Fruit fly (Drosophila melanogaster) whole organism, embryonic: Measurements from ENCODE around the gene Mon1.

Source experiments
- B-H1 ChIP-seq: fragments of 200-800 bp; sonication (Bioruptor generic); IDR thresholded peaks from 3 replicates; pipeline ENCODE4 v1.3.6; 2022; ENCODE audit warnings: missing biosample characterization, missing genetic modification characterization
- C15 ChIP-seq: fragments of 200-800 bp; sonication (Bioruptor generic); IDR thresholded peaks from 3 replicates; pipeline ENCODE4 v1.3.6; 2022; ENCODE audit warnings: missing biosample characterization, missing genetic modification characterization
- CG12071 ChIP-seq: fragments of 200-800 bp; sonication (Bioruptor generic); optimal IDR thresholded peaks from 3 replicates; lab custom pipeline; 2018; ENCODE audit warnings: missing biosample characterization, mild to moderate bottlenecking, missing genetic modification characterization
- CG13624 ChIP-seq: fragments of 200-800 bp; sonication (Bioruptor generic); optimal IDR thresholded peaks from 2 replicates; lab custom pipeline; 2016; ENCODE audit warnings: missing biosample characterization, missing genetic modification characterization
- CG15696 ChIP-seq: fragments of 200-800 bp; sonication (Bioruptor generic); optimal IDR thresholded peaks from 2 replicates; lab custom pipeline; 2019; ENCODE audit warnings: missing biosample characterization, mild to moderate bottlenecking, missing genetic modification characterization, moderate library complexity
- CG16863 ChIP-seq: fragments of 200-800 bp; sonication (Bioruptor generic); optimal IDR thresholded peaks from 3 replicates; lab custom pipeline; 2016; ENCODE audit warnings: missing biosample characterization, missing genetic modification characterization
- CG1832 ChIP-seq: fragments of 200-800 bp; sonication (Bioruptor generic); optimal IDR thresholded peaks from 2 replicates; lab custom pipeline; 2017; ENCODE audit warnings: missing biosample characterization, mild to moderate bottlenecking, missing genetic modification characterization, inconsistent platforms
- CG2129 ChIP-seq: fragments of 200-800 bp; sonication (Bioruptor generic); IDR thresholded peaks from 2 replicates; pipeline ENCODE4 v1.3.6; 2022; ENCODE audit warnings: missing biosample characterization, missing genetic modification characterization; ENCODE audit not compliant: partially characterized antibody
- CG33557 ChIP-seq: fragments of 200-800 bp; sonication (Bioruptor generic); optimal IDR thresholded peaks from 2 replicates; lab custom pipeline; 2019; ENCODE audit warnings: missing biosample characterization, mild to moderate bottlenecking, missing genetic modification characterization, moderate library complexity
- CG4707 ChIP-seq: fragments of 200-800 bp; sonication (Bioruptor generic); optimal IDR thresholded peaks from 2 replicates; lab custom pipeline; 2018; ENCODE audit warnings: missing biosample characterization, mild to moderate bottlenecking, missing genetic modification characterization, moderate library complexity
- CG4854 ChIP-seq: fragments of 200-800 bp; sonication (Bioruptor generic); optimal IDR thresholded peaks from 2 replicates; lab custom pipeline; 2016; ENCODE audit warnings: missing biosample characterization, missing genetic modification characterization, inconsistent platforms
- CG6254 ChIP-seq: fragments of 200-800 bp; sonication (Bioruptor generic); optimal IDR thresholded peaks from 3 replicates; lab custom pipeline; 2017; ENCODE audit warnings: mild to moderate bottlenecking, missing biosample characterization, missing genetic modification reagents, missing genetic modification characterization
- CG7928 ChIP-seq: fragments of 200-800 bp; sonication (Bioruptor generic); optimal IDR thresholded peaks from 2 replicates; lab custom pipeline; 2017; ENCODE audit warnings: missing biosample characterization, mild to moderate bottlenecking, missing genetic modification characterization
- CG9215 ChIP-seq: fragments of 200-800 bp; sonication (Bioruptor generic); IDR thresholded peaks from 2 replicates; pipeline ENCODE4 v1.3.6; 2022; ENCODE audit warnings: missing biosample characterization, missing genetic modification characterization
- CG9932 ChIP-seq: fragments of 200-800 bp; sonication (Bioruptor generic); IDR thresholded peaks from 2 replicates; pipeline ENCODE4 v1.3.6; 2022; ENCODE audit warnings: missing biosample characterization, missing genetic modification characterization
- D19A ChIP-seq: fragments of 200-800 bp; optimal IDR thresholded peaks from 3 replicates; lab custom pipeline; 2019; ENCODE audit warnings: missing biosample characterization, mild to moderate bottlenecking, missing genetic modification characterization, moderate library complexity
- Elba2 ChIP-seq: fragments of 200-800 bp; sonication (Bioruptor generic); optimal IDR thresholded peaks from 3 replicates; lab custom pipeline; 2016; ENCODE audit warnings: missing biosample characterization, missing genetic modification characterization
- GATAe ChIP-seq: fragments of 200-800 bp; sonication (Bioruptor generic); conservative IDR thresholded peaks from 2 replicates; pipeline ENCODE4 v1.3.6; 2022; ENCODE audit warnings: missing biosample characterization, missing genetic modification characterization
- H15 ChIP-seq: fragments of 200-800 bp; sonication (Bioruptor generic); IDR thresholded peaks from 3 replicates; pipeline ENCODE4 v1.3.6; 2022; ENCODE audit warnings: missing biosample characterization, missing genetic modification characterization
- HLH4C ChIP-seq: fragments of 200-800 bp; sonication (Bioruptor generic); IDR thresholded peaks from 3 replicates; pipeline ENCODE4 v1.3.6; 2022; ENCODE audit warnings: missing biosample characterization, missing genetic modification characterization; ENCODE audit not compliant: partially characterized antibody
- Lpt ChIP-seq: fragments of >200 bp; optimal IDR thresholded peaks from 2 replicates; lab custom pipeline; 2018; ENCODE audit warnings: missing biosample characterization, missing genetic modification characterization
- Mad ChIP-seq: fragments of 200-800 bp; sonication (Bioruptor generic); optimal IDR thresholded peaks from 2 replicates; lab custom pipeline; 2016; ENCODE audit warnings: missing biosample characterization, missing genetic modification characterization
- NFAT ChIP-seq: fragments of 200-800 bp; sonication (Bioruptor generic); IDR thresholded peaks from 2 replicates; pipeline ENCODE4 v1.3.6; 2022; ENCODE audit warnings: missing biosample characterization, missing genetic modification characterization
- Opbp ChIP-seq: fragments of 200-800 bp; sonication (Bioruptor generic); IDR thresholded peaks from 3 replicates; pipeline ENCODE4 v1.3.6; 2022; ENCODE audit warnings: missing biosample characterization, missing genetic modification characterization; ENCODE audit not compliant: partially characterized antibody
- Optix ChIP-seq: fragments of 200-800 bp; sonication (Bioruptor generic); IDR thresholded peaks from 3 replicates; pipeline ENCODE4 v1.3.6; 2022; ENCODE audit warnings: missing biosample characterization, missing genetic modification characterization
- Sox100B ChIP-seq: fragments of 200-800 bp; sonication (Bioruptor generic); optimal IDR thresholded peaks from 3 replicates; lab custom pipeline; 2018; ENCODE audit warnings: missing biosample characterization, mild to moderate bottlenecking, missing genetic modification characterization
- TFAM ChIP-seq: fragments of 200-800 bp; sonication (Bioruptor generic); optimal IDR thresholded peaks from 2 replicates; lab custom pipeline; 2017; ENCODE audit warnings: missing biosample characterization, missing genetic modification characterization, inconsistent platforms
- Xrp1 ChIP-seq: fragments of 200-800 bp; sonication (Bioruptor generic); IDR thresholded peaks from 2 replicates; pipeline ENCODE4 v1.3.6; 2022; ENCODE audit warnings: missing biosample characterization, missing genetic modification characterization
- aop ChIP-seq: fragments of 200-800 bp; sonication (Bioruptor generic); IDR thresholded peaks from 2 replicates; pipeline ENCODE4 v1.3.6; 2022; ENCODE audit warnings: missing biosample characterization, missing genetic modification characterization
- ash1 ChIP-seq: fragments of 200-800 bp; sonication (Bioruptor generic); optimal IDR thresholded peaks from 2 replicates; lab custom pipeline; 2018; ENCODE audit warnings: missing biosample characterization, mild to moderate bottlenecking, missing genetic modification characterization
- cad ChIP-seq: fragments of >200 bp; optimal IDR thresholded peaks from 2 replicates; lab custom pipeline; 2017; ENCODE audit warnings: missing biosample characterization, missing genetic modification characterization
- ci ChIP-seq: fragments of 200-800 bp; sonication (Bioruptor generic); IDR thresholded peaks from 3 replicates; pipeline ENCODE4 v1.3.6; 2022; ENCODE audit warnings: missing biosample characterization, missing genetic modification characterization
- crc ChIP-seq: fragments of 200-800 bp; sonication (Bioruptor generic); optimal IDR thresholded peaks from 2 replicates; lab custom pipeline; 2016; ENCODE audit warnings: missing biosample characterization, missing genetic modification characterization
- crol ChIP-seq: fragments of 200-800 bp; sonication (Bioruptor generic); IDR thresholded peaks from 2 replicates; pipeline ENCODE4 v1.3.6; 2022; ENCODE audit warnings: missing biosample characterization, missing genetic modification characterization
- dimm ChIP-seq: fragments of 200-800 bp; sonication (Bioruptor generic); IDR thresholded peaks from 2 replicates; pipeline ENCODE4 v1.3.6; 2022; ENCODE audit warnings: missing biosample characterization, missing genetic modification characterization
- dysf ChIP-seq: fragments of 200-800 bp; sonication (Bioruptor generic); IDR thresholded peaks from 3 replicates; pipeline ENCODE4 v1.3.6; 2022; ENCODE audit warnings: missing biosample characterization, missing genetic modification characterization
- gce ChIP-seq: fragments of 200-800 bp; sonication (Bioruptor generic); IDR thresholded peaks from 3 replicates; pipeline ENCODE4 v1.3.6; 2022; ENCODE audit warnings: missing biosample characterization, missing genetic modification characterization
- ham ChIP-seq: fragments of 200-800 bp; sonication (Bioruptor generic); IDR thresholded peaks from 2 replicates; pipeline ENCODE4 v1.3.6; 2022; ENCODE audit warnings: missing biosample characterization, missing genetic modification characterization
- kah ChIP-seq: fragments of 200-800 bp; sonication (Bioruptor generic); optimal IDR thresholded peaks from 2 replicates; lab custom pipeline; 2018; ENCODE audit warnings: missing biosample characterization, mild to moderate bottlenecking, missing genetic modification characterization
- maf-S ChIP-seq: fragments of 200-800 bp; sonication (Bioruptor generic); optimal IDR thresholded peaks from 2 replicates; lab custom pipeline; 2016; ENCODE audit warnings: missing biosample characterization, missing genetic modification characterization
- peb ChIP-seq: fragments of 200-800 bp; sonication (Bioruptor generic); IDR thresholded peaks from 2 replicates; pipeline ENCODE4 v1.3.6; 2022; ENCODE audit warnings: missing biosample characterization, missing genetic modification characterization
- pfk ChIP-seq: fragments of 200-800 bp; sonication (Bioruptor generic); optimal IDR thresholded peaks from 2 replicates; lab custom pipeline; 2018; ENCODE audit warnings: missing biosample characterization, mild to moderate bottlenecking, missing genetic modification characterization, moderate library complexity
- sim ChIP-seq: fragments of 200-800 bp; sonication (Bioruptor generic); IDR thresholded peaks from 2 replicates; pipeline ENCODE4 v1.3.6; 2022; ENCODE audit warnings: missing biosample characterization, missing genetic modification characterization
- slou ChIP-seq: fragments of 200-800 bp; sonication (Bioruptor generic); optimal IDR thresholded peaks from 3 replicates; lab custom pipeline; 2016; ENCODE audit warnings: missing biosample characterization, missing genetic modification characterization
- sna ChIP-seq: fragments of 200-800 bp; sonication (Bioruptor generic); IDR thresholded peaks from 2 replicates; pipeline ENCODE4 v1.3.6; 2022; ENCODE audit warnings: missing biosample characterization, missing genetic modification characterization; ENCODE audit not compliant: partially characterized antibody
- tgo ChIP-seq: fragments of 200-800 bp; sonication (Bioruptor generic); IDR thresholded peaks from 3 replicates; pipeline ENCODE4 v1.3.6; 2022; ENCODE audit warnings: missing biosample characterization, missing genetic modification characterization
- twi ChIP-seq: fragments of 200-800 bp; optimal IDR thresholded peaks from 2 replicates; lab custom pipeline; 2019; ENCODE audit warnings: missing biosample characterization, mild to moderate bottlenecking, missing genetic modification characterization, moderate library complexity
- unc-4 ChIP-seq: fragments of 200-800 bp; sonication (Bioruptor generic); IDR thresholded peaks from 2 replicates; pipeline ENCODE4 v1.3.6; 2022; ENCODE audit warnings: missing biosample characterization, missing genetic modification characterization; ENCODE audit not compliant: partially characterized antibody
- unpg ChIP-seq: fragments of 200-800 bp; sonication (Bioruptor generic); optimal IDR thresholded peaks from 3 replicates; lab custom pipeline; 2018; ENCODE audit warnings: missing biosample characterization, mild to moderate bottlenecking, missing genetic modification characterization, moderate library complexity
- vvl ChIP-seq: fragments of 200-800 bp; sonication (Bioruptor generic); IDR thresholded peaks from 2 replicates; pipeline ENCODE4 v1.3.6; 2022; ENCODE audit warnings: missing biosample characterization, missing genetic modification characterization
- wek ChIP-seq: fragments of 200-800 bp; sonication (Bioruptor generic); optimal IDR thresholded peaks from 3 replicates; lab custom pipeline; 2018; ENCODE audit warnings: missing biosample characterization, mild to moderate bottlenecking, missing genetic modification characterization, moderate library complexity

Gene Mon1

DNA sequence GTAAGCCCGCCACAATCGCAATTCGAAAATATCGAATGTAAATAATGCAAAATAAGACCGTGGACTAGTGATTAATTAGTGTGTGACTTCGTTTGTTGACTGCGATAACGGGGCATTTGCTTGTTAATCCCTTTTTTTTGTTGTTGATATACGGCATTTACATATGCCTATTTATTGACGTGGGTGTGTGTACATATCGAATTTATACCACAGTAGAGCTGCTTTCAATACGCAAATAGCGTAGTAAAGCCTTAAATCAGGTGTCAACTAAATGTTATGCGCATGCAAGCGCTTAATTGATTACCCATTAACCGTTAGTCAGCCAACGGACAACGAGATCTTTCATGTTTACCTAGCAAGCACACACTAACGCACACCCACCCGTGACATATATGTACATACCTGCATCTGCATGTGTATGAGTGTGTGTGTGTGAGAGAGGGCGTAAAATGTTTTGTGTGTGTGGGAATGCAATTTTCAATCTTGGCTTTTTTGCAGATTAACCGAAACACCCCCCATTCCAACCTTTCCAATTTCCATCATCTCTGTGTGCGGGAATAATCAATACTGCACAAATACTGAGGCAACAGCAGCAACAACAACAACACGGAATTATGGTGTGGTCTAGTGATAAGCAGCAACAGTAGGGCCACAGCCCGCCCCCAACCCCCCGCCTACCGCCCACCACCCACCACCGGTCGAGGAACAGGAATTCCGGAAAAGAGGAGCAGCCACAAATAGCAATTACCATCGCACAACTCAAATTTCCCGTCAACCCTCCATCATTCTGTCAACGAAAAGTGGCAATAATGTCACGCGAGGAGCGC is 11.7 kb upstream of the Mon1 start (continued):
- TF ChIP-seq ci (GFP tag; lab: Robert Waterston, UW): peak; percentile 58; the same call in 2 of the 3 replicates
- TF ChIP-seq aop (GFP tag; lab: Robert Waterston, UW): no peak
- no peak for TF ChIP-seq slou (GFP tag; lab: Kevin White, UChicago)
- no peak for TF ChIP-seq GATAe (GFP tag; lab: Robert Waterston, UW)
- no peak for TF ChIP-seq Optix (GFP tag; lab: Robert Waterston, UW)
- TF ChIP-seq CG15696: peak; percentile 48
- peak; percentile 76 for TF ChIP-seq Sox100B
- no peak for TF ChIP-seq twi (tag; lab: Kevin White, UChicago)
- TF ChIP-seq D19A (tag; lab: Kevin White, UChicago): no peak
- no peak for TF ChIP-seq CG2129 (GFP tag; lab: Robert Waterston, UW)
- no peak for TF ChIP-seq cad
- TF ChIP-seq unpg: peak; percentile 25
- TF ChIP-seq Mad (GFP tag; lab: Kevin White, UChicago): no peak
- TF ChIP-seq CG6254: no peak
- TF ChIP-seq Xrp1 (GFP tag; lab: Robert Waterston, UW): peak; percentile 64
- no peak for TF ChIP-seq dimm (GFP tag; lab: Robert Waterston, UW)
- TF ChIP-seq unc-4 (GFP tag; lab: Robert Waterston, UW): no peak
- no peak for TF ChIP-seq tgo (GFP tag; lab: Robert Waterston, UW)
- TF ChIP-seq Elba2: no peak
- no peak for TF ChIP-seq peb (GFP tag; lab: Robert Waterston, UW)
- no peak for TF ChIP-seq Lpt (GFP tag; lab: Kevin White, UChicago)
- TF ChIP-seq sna: no peak
- TF ChIP-seq HLH4C (GFP tag; lab: Robert Waterston, UW): no peak
- no peak for TF ChIP-seq CG7928 (GFP tag; lab: Kevin White, UChicago)
- TF ChIP-seq Opbp (GFP tag; lab: Robert Waterston, UW): no peak
- TF ChIP-seq CG4854 (GFP tag; lab: Kevin White, UChicago): no peak
- TF ChIP-seq dysf (GFP tag; lab: Robert Waterston, UW): no peak
- TF ChIP-seq gce (GFP tag; lab: Robert Waterston, UW): no peak
- no peak for TF ChIP-seq crc
- no peak for TF ChIP-seq ash1 (GFP tag; lab: Kevin White, UChicago)
- TF ChIP-seq crol: peak; percentile 56; the same call in 1 of the 2 replicates
- TF ChIP-seq CG16863: no peak
- TF ChIP-seq CG9932: no peak
- no peak for TF ChIP-seq vvl
- peak; percentile 36 for TF ChIP-seq kah (GFP tag; lab: Kevin White, UChicago)
- TF ChIP-seq CG33557 (GFP tag; lab: Kevin White, UChicago): peak; percentile 44
- TF ChIP-seq B-H1 (GFP tag; lab: Robert Waterston, UW): no peak
- TF ChIP-seq NFAT: no peak
- TF ChIP-seq sim (GFP tag; lab: Robert Waterston, UW): no peak
- no peak for TF ChIP-seq CG9215 (GFP tag; lab: Robert Waterston, UW)
- peak; percentile 63 for TF ChIP-seq wek (GFP tag; lab: Kevin White, UChicago)
- peak; percentile 10 for TF ChIP-seq maf-S
- no peak for TF ChIP-seq C15 (GFP tag; lab: Robert Waterston, UW)
- peak; percentile 47 for TF ChIP-seq pfk (GFP tag; lab: Kevin White, UChicago)
- peak; percentile 18 for TF ChIP-seq TFAM (GFP tag; lab: Kevin White, UChicago)
- TF ChIP-seq CG13624 (GFP tag; lab: Kevin White, UChicago): no peak
- TF ChIP-seq H15 (GFP tag; lab: Robert Waterston, UW): no peak
- TF ChIP-seq ham (GFP tag; lab: Robert Waterston, UW): no peak
- no peak for TF ChIP-seq CG4707 (GFP tag; lab: Kevin White, UChicago)
- TF ChIP-seq CG1832 (GFP tag; lab: Kevin White, UChicago): no peak
- TF ChIP-seq CG12071 (GFP tag; lab: Kevin White, UChicago): peak; percentile 66
